Worm (Caenorhabditis elegans): ENCODE measurements around the gene smoc-1.

smoc-1 gene

ce11 chrV:11764373-11764954 lies 7.0 kb downstream of the smoc-1 start, which contains the start of the genes F55A11.1 and syx-5 (continued):
- TF ChIP-seq rpc-1 (optimal IDR thresholded peaks at IDR 0.05) = no peak
- no peak for TF ChIP-seq rpc-1 (tag; optimal IDR thresholded peaks at IDR 0.05)
- TF ChIP-seq ztf-6 (GFP tag; IDR thresholded peaks at IDR 0.05) = no peak
- peak; percentile 80 for TF ChIP-seq mcd-1 (GFP tag; IDR thresholded peaks at IDR 0.05)
- peak; percentile 97 for TF ChIP-seq lsl-1 (GFP tag; optimal IDR thresholded peaks at IDR 0.05)
- TF ChIP-seq nhr-179 (tag; optimal IDR thresholded peaks at IDR 0.05) = no peak
- no peak for TF ChIP-seq C17E4.6 (GFP tag; IDR thresholded peaks at IDR 0.05)
- no peak for TF ChIP-seq B0261.1 (tag; optimal IDR thresholded peaks at IDR 0.05)
- TF ChIP-seq K12H6.12 (tag; optimal IDR thresholded peaks at IDR 0.05) = peak; percentile 65
- peak; percentile 36 for TF ChIP-seq F49E8.2 (tag; optimal IDR thresholded peaks at IDR 0.05; ENCODE audit: insufficient read depth)
- peak; percentile 54 for TF ChIP-seq madf-10 (tag; optimal IDR thresholded peaks at IDR 0.05)
- no peak for TF ChIP-seq Y53F4B.3 (GFP tag; IDR thresholded peaks at IDR 0.05)
- TF ChIP-seq ztf-26 (tag; optimal IDR thresholded peaks at IDR 0.05) = peak; percentile 80
- peak; percentile 30 for TF ChIP-seq dpl-1 (GFP tag; optimal IDR thresholded peaks at IDR 0.05)
- TF ChIP-seq dpff-1 (tag; optimal IDR thresholded peaks at IDR 0.05) = no peak
- peak; percentile 62 for TF ChIP-seq atf-7 (tag; optimal IDR thresholded peaks at IDR 0.05)
- peak; percentile 7 for TF ChIP-seq B0035.1 (tag; optimal IDR thresholded peaks at IDR 0.05)
- no peak for TF ChIP-seq ama-1 (optimal IDR thresholded peaks at IDR 0.05)
- no peak for TF ChIP-seq ama-1 (GFP tag; optimal IDR thresholded peaks at IDR 0.05)
- TF ChIP-seq ccch-3 (GFP tag; optimal IDR thresholded peaks at IDR 0.05) = no peak
- TF ChIP-seq nhr-27 (tag; optimal IDR thresholded peaks at IDR 0.05) = no peak
- TF ChIP-seq attf-6 (GFP tag; IDR thresholded peaks at IDR 0.05) = no peak
- peak; percentile 68 for TF ChIP-seq B0019.2 (GFP tag; conservative IDR thresholded peaks at IDR 0.05)
- TF ChIP-seq dox-1 (GFP tag; IDR thresholded peaks at IDR 0.05) = peak; percentile 86
- no peak for TF ChIP-seq madf-3 (GFP tag; IDR thresholded peaks at IDR 0.05)
- no peak for TF ChIP-seq egl-18 (GFP tag; IDR thresholded peaks at IDR 0.05)
- TF ChIP-seq ceh-40 (GFP tag; IDR thresholded peaks at IDR 0.05) = no peak
- TF ChIP-seq let-526 (GFP tag; IDR thresholded peaks at IDR 0.05) = no peak
- TF ChIP-seq snpc-3.4 (tag; optimal IDR thresholded peaks at IDR 0.05) = peak; percentile 1
- no peak for TF ChIP-seq athp-1 (tag; optimal IDR thresholded peaks at IDR 0.05)
- TF ChIP-seq mxl-1 (tag; optimal IDR thresholded peaks at IDR 0.05) = no peak
- TF ChIP-seq unc-130 (GFP tag; optimal IDR thresholded peaks at IDR 0.05) = no peak
- TF ChIP-seq T26A5.8 (tag; optimal IDR thresholded peaks at IDR 0.05) = no peak
- TF ChIP-seq hlh-12 (tag; optimal IDR thresholded peaks at IDR 0.05) = no peak
- TF ChIP-seq Y53G8AR.9 (GFP tag; conservative IDR thresholded peaks at IDR 0.05) = peak; percentile 23; the same call in 1 of the 2 replicates
- no peak for TF ChIP-seq lag-1 (GFP tag; IDR thresholded peaks at IDR 0.05)
- TF ChIP-seq rcor-1 (GFP tag; IDR thresholded peaks at IDR 0.05) = peak; percentile 79
- peak; percentile 56; the same call in 1 of the 2 replicates for TF ChIP-seq D2030.7 (GFP tag; IDR thresholded peaks at IDR 0.05)
- peak; percentile 34 for TF ChIP-seq F22D6.2 (tag; optimal IDR thresholded peaks at IDR 0.05)
- TF ChIP-seq tbx-9 (tag; optimal IDR thresholded peaks at IDR 0.05; ENCODE audit: borderline replicate concordance) = no peak
- no peak for TF ChIP-seq nfya-1 (tag; optimal IDR thresholded peaks at IDR 0.05; ENCODE audit: borderline replicate concordance, insufficient read depth)
- TF ChIP-seq nhr-120 (GFP tag; IDR thresholded peaks at IDR 0.05) = no peak
- peak; percentile 72 for TF ChIP-seq madf-6 (GFP tag; IDR thresholded peaks at IDR 0.05)
- no peak for TF ChIP-seq F37B4.10 (GFP tag; IDR thresholded peaks at IDR 0.05)
- no peak for TF ChIP-seq snpc-4 (GFP tag; optimal IDR thresholded peaks at IDR 0.05)
- TF ChIP-seq snpc-4 (tag; optimal IDR thresholded peaks at IDR 0.05) = peak; percentile 2 to 82 (median 52)
- peak; percentile 29 for TF ChIP-seq him-1 (tag; optimal IDR thresholded peaks at IDR 0.05)
- peak; percentile 63 for TF ChIP-seq nhr-80 (tag; optimal IDR thresholded peaks at IDR 0.05)
- no peak for TF ChIP-seq attf-3 (GFP tag; conservative IDR thresholded peaks at IDR 0.05)
- no peak for TF ChIP-seq pha-4 (tag; optimal IDR thresholded peaks at IDR 0.05)
